Fruit fly (Drosophila melanogaster): ENCODE measurements around the gene tal-2A.
A peak's percentile ranks its signal among the peaks of the same experiment; 100 is the strongest.

tal-2A gene

dm6 chr3R:13820483-13820882 lies 7.6 kb downstream of the tal-2A start (continued):
- TF ChIP-seq oc (tag; optimal IDR thresholded peaks at IDR 0.05) (peak; percentile 8), unpg (GFP tag; optimal IDR thresholded peaks at IDR 0.05) (peak; percentile 22), Dip2 (GFP tag; IDR thresholded peaks at IDR 0.05) (no peak), MBD-R2 (GFP tag; IDR thresholded peaks at IDR 0.05) (no peak), dpn (GFP tag; optimal IDR thresholded peaks at IDR 0.05) (no peak), Adf1 (GFP tag; IDR thresholded peaks at IDR 0.05) (no peak), odd (GFP tag; optimal IDR thresholded peaks at IDR 0.05) (no peak), eve (GFP tag; optimal IDR thresholded peaks at IDR 0.05) (no peak), CG4360 (GFP tag; IDR thresholded peaks at IDR 0.05) (peak; percentile 48; the same call in 1 of the 2 replicates), CG8089 (GFP tag; optimal IDR thresholded peaks at IDR 0.05) (no peak), knrl (GFP tag; IDR thresholded peaks at IDR 0.05; ENCODE audit: partially characterized antibody) (no peak), wek (GFP tag; optimal IDR thresholded peaks at IDR 0.05) (no peak), CG18619 (GFP tag; optimal IDR thresholded peaks at IDR 0.05) (no peak), CG12299 (tag; optimal IDR thresholded peaks at IDR 0.05) (no peak), twi (tag; optimal IDR thresholded peaks at IDR 0.05) (no peak), CG1233 (GFP tag; optimal IDR thresholded peaks at IDR 0.05) (no peak), nmo (GFP tag; optimal IDR thresholded peaks at IDR 0.05) (no peak), lilli (GFP tag; optimal IDR thresholded peaks at IDR 0.05) (no peak), CG9797 (GFP tag; optimal IDR thresholded peaks at IDR 0.05) (no peak), BEAF-32 (GFP tag; optimal IDR thresholded peaks at IDR 0.05) (no peak), CG1647 (GFP tag; optimal IDR thresholded peaks at IDR 0.05) (no peak), Bteb2 (GFP tag; optimal IDR thresholded peaks at IDR 0.05) (no peak), ham (GFP tag; IDR thresholded peaks at IDR 0.05) (no peak), sima (GFP tag; optimal IDR thresholded peaks at IDR 0.05) (no peak), Six4 (GFP tag; optimal IDR thresholded peaks at IDR 0.05) (no peak), zen (tag; optimal IDR thresholded peaks at IDR 0.05) (no peak), Abd-B (GFP tag; optimal IDR thresholded peaks at IDR 0.05) (no peak), CG5245 (GFP tag; optimal IDR thresholded peaks at IDR 0.05) (no peak), CG15011 (GFP tag; optimal IDR thresholded peaks at IDR 0.05) (no peak), Scr (GFP tag; IDR thresholded peaks at IDR 0.05; ENCODE audit: partially characterized antibody) (no peak), CG8388 (GFP tag; optimal IDR thresholded peaks at IDR 0.05) (peak; percentile 4), yki (optimal IDR thresholded peaks at IDR 0.05) (no peak), gem (tag; optimal IDR thresholded peaks at IDR 0.05) (peak; percentile 34), lola (GFP tag; optimal IDR thresholded peaks at IDR 0.05) (no peak), sc (optimal IDR thresholded peaks at IDR 0.05) (no peak), sc (GFP tag; optimal IDR thresholded peaks at IDR 0.05) (no peak), Side (GFP tag; optimal IDR thresholded peaks at IDR 0.05) (no peak), cato (GFP tag; optimal IDR thresholded peaks at IDR 0.05; ENCODE audit: borderline replicate concordance) (no peak), CG4730 (GFP tag; IDR thresholded peaks at IDR 0.05) (no peak), Sin3A (optimal IDR thresholded peaks at IDR 0.05) (no peak), CG31365 (tag; optimal IDR thresholded peaks at IDR 0.05) (no peak), Pdp1 (GFP tag; optimal IDR thresholded peaks at IDR 0.05) (peak in 1 of 2 experiments; percentile 22), hb (GFP tag; IDR thresholded peaks at IDR 0.05; ENCODE audit: partially characterized antibody) (no peak), Atf-2 (GFP tag; optimal IDR thresholded peaks at IDR 0.05) (no peak), CG31224 (GFP tag; IDR thresholded peaks at IDR 0.05) (no peak), CG15479 (GFP tag; optimal IDR thresholded peaks at IDR 0.05) (no peak), CG9932 (GFP tag; IDR thresholded peaks at IDR 0.05) (no peak), Ets65A (GFP tag) (peak; percentile 35), Hey (tag; optimal IDR thresholded peaks at IDR 0.05) (no peak), CG1603 (tag; optimal IDR thresholded peaks at IDR 0.05) (peak; percentile 13), Hsf (GFP tag; optimal IDR thresholded peaks at IDR 0.05) (no peak), CG2678 (tag; optimal IDR thresholded peaks at IDR 0.05) (peak; percentile 33)

All from whole organism, embryonic.